Fruit fly (Drosophila melanogaster) whole organism, pupa: ENCODE measurements around the gene CG43052.

Experiments used
- CG12605 ChIP-seq: fragments of 200-800 bp; sonication (Bioruptor generic); IDR thresholded peaks from 2 replicates; pipeline ENCODE4 v1.3.6; 2022; ENCODE audit warnings: missing biosample characterization, missing genetic modification characterization
- CG8301 ChIP-seq: fragments of 200-800 bp; sonication (Bioruptor generic); optimal IDR thresholded peaks from 2 replicates; lab custom pipeline; 2018; ENCODE audit warnings: missing biosample characterization, mild to moderate bottlenecking, missing genetic modification characterization
- EcR ChIP-seq: fragments of 200-800 bp; sonication (Bioruptor generic); optimal IDR thresholded peaks from 3 replicates; lab custom pipeline; 2019; ENCODE audit warnings: missing biosample characterization, missing genetic modification characterization, mild to moderate bottlenecking, moderate library complexity, missing genetic modification reagents
- Ets98B ChIP-seq: fragments of 200-800 bp; sonication (Bioruptor generic); IDR thresholded peaks from 2 replicates; pipeline ENCODE4 v1.3.6; 2022; ENCODE audit warnings: missing biosample characterization, missing genetic modification characterization
- fd96Ca ChIP-seq: fragments of 200-800 bp; sonication (Bioruptor generic); IDR thresholded peaks from 3 replicates; pipeline ENCODE4 v1.3.6; 2022; ENCODE audit warnings: missing biosample characterization, missing genetic modification characterization

DNA sequence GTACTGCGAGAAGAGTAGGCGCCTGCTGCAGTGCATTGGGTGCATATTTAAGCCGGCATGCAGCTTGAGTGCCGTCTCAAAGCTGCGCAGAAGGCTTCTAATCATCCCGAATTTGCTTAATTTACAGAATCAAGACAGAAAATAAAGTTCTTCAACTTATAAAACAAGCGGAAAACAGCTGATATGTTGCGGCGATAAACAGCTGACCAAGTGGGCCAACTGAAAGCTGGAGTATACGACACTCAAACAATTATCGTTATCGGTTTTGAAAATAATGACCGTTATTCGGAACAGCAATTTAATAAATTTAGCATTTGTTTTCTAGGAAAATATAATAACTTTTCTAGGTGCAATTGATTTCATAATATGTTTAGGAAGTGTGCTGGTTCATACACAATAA is 3.3 kb upstream of the CG43052 start, which contains the start of gene mTTF:
- TF ChIP-seq EcR = no peak
- TF ChIP-seq CG12605 (GFP tag; lab: Robert Waterston, UW) = no peak
- no peak for TF ChIP-seq fd96Ca
- TF ChIP-seq CG8301 (tag; lab: Kevin White, UChicago) = no peak
- TF ChIP-seq Ets98B = no peak
